Fruit fly (Drosophila melanogaster): ENCODE data around the gene CG8010.

DNA sequence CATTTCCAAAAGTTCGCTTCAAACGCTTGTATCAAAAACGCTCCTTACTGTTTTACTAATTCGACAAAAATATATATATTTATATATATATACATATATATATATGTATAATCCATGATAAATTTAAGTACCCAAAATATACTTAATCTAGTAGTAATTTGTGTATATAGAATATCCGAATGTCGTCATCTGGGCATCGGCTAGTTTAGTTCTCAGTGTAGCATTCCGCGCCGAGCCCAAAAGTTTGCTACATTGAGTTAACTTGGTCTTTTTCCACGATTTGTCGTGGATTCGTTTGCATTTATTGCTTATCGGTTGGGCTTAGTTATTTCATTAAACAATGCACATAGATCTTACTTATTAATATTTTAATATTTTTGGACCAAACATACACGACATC is 12.6 kb upstream of the CG8010 start:
- TF ChIP-seq psq (optimal IDR thresholded peaks at IDR 0.05), result no peak
- TF ChIP-seq CG8478 (optimal IDR thresholded peaks at IDR 0.05), result no peak
- no peak for TF ChIP-seq Dll (optimal IDR thresholded peaks at IDR 0.05)
- TF ChIP-seq pan (optimal IDR thresholded peaks at IDR 0.05), result no peak

Data from whole organism.